Fruit fly (Drosophila melanogaster) whole organism, wandering third instar larva: ENCODE results near the gene CG5953.

Source experiments
- Abd-B ChIP-seq: fragments of >200 bp; optimal IDR thresholded peaks from 2 replicates; lab custom pipeline; 2017; ENCODE audit warnings: missing biosample characterization, missing genetic modification characterization
- CG9705 ChIP-seq: fragments of 200-800 bp; sonication (Bioruptor generic); optimal IDR thresholded peaks from 2 replicates; lab custom pipeline; 2018; ENCODE audit warnings: missing biosample characterization, mild to moderate bottlenecking, missing genetic modification characterization
- CrebA ChIP-seq: fragments of 200-800 bp; sonication (Bioruptor generic); optimal IDR thresholded peaks from 2 replicates; lab custom pipeline; 2016; ENCODE audit warnings: missing biosample characterization, mild to moderate bottlenecking, missing genetic modification characterization, borderline replicate concordance
- Jra ChIP-seq: sonication (Bioruptor generic); optimal IDR thresholded peaks from 2 replicates; lab custom pipeline; 2016; ENCODE audit warnings: missing biosample characterization, missing genetic modification characterization
- Rel ChIP-seq, 2 experiments: fragments of 200-800 bp; sonication (Bioruptor generic) in 1 of 2; optimal IDR thresholded peaks; 2 replicates in 1 of 2; 3 replicates in 1 of 2; lab custom pipeline; 2016 to 2019; ENCODE audit warnings: mild to moderate bottlenecking in 2 of 2, missing biosample characterization in 2 of 2, missing genetic modification characterization in 2 of 2, moderate library complexity in 1 of 2
- br ChIP-seq: fragments of 200-800 bp; sonication (Bioruptor generic); optimal IDR thresholded peaks from 2 replicates; lab custom pipeline; 2016; ENCODE audit warnings: missing biosample characterization, missing genetic modification characterization
- ey ChIP-seq: fragments of 200-800 bp; sonication (Bioruptor generic); optimal IDR thresholded peaks from 2 replicates; lab custom pipeline; 2016; ENCODE audit warnings: missing biosample characterization, missing genetic modification characterization
- fru ChIP-seq: fragments of 200-800 bp; sonication (Bioruptor generic); optimal IDR thresholded peaks from 3 replicates; lab custom pipeline; 2016; ENCODE audit warnings: missing biosample characterization, mild to moderate bottlenecking, missing genetic modification characterization
- lola ChIP-seq: fragments of >200 bp; optimal IDR thresholded peaks from 2 replicates; lab custom pipeline; 2017; ENCODE audit warnings: missing biosample characterization, missing genetic modification characterization
- psq ChIP-seq: fragments of 200-800 bp; sonication (Bioruptor generic); optimal IDR thresholded peaks from 3 replicates; lab custom pipeline; 2017; ENCODE audit warnings: missing biosample characterization, mild to moderate bottlenecking, missing genetic modification characterization, moderate library complexity
- usp ChIP-seq: fragments of >200 bp; optimal IDR thresholded peaks from 2 replicates; lab custom pipeline; 2017; ENCODE audit warnings: missing biosample characterization, missing genetic modification characterization

DNA sequence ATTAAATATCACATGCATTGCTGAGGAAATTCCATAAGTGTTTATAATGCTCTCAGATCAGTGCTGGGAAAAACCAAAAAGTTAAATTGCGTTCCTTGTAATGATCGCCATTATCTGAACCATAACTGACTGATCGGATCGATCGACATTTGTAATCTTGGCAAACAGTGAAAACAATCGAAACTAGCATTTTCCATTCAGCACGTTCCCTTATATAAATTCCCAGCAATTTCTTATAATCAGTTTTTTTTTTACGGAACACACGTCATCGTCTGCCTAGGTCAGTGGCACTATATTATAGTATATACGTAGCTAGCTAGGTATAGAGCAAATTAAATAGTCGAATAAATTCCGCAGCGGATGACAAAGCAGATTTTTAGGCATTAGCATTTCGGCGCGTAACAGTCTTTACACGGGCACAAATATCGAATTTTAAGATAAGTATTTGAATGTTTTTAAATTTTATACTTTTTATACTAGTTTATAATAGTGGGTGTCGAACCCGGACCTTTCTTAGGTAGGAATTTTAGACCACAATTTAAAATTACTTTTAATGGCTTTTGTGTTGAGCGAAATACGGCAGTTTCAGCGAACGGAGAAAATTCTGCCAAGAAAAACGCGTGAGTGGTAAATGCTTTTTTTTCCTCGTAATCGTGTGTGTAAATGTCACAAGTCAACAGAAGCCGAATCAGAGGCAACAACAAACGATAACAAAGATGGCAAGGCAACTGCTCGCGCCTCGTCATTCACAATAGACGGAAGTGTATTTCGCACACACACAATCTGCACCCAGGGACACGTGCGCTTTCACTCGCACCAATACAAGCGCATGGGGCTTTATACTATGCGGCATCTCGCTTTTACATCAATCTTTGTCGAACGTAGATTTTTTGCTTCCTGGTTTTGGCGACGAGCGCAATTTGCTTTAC is 2.9 kb downstream of the CG5953 start:
- TF ChIP-seq ey (no peak), psq (GFP tag; lab: Kevin White, UChicago) (no peak), usp (GFP tag; lab: Kevin White, UChicago) (no peak), Abd-B (GFP tag; lab: Kevin White, UChicago) (no peak), CG9705 (GFP tag; lab: Kevin White, UChicago) (no peak), br (GFP tag; lab: Kevin White, UChicago) (no peak), fru (GFP tag; lab: Kevin White, UChicago) (no peak), lola (GFP tag; lab: Kevin White, UChicago) (no peak), CrebA (no peak), Jra (GFP tag; lab: Kevin White, UChicago) (peak; percentile 1), Rel (GFP tag; optimal IDR thresholded peaks at IDR 0.05; lab: Kevin White, UChicago) (no peak), Rel (tag; optimal IDR thresholded peaks at IDR 0.05; lab: Kevin White, UChicago) (peak; percentile 59)
